Worm (Caenorhabditis elegans) whole organism, young adult: ENCODE results near the gene clc-27.

Experiments
- B0035.1 ChIP-seq: sonication (generic microtip); optimal IDR thresholded peaks from 2 replicates; lab custom pipeline; 2016; ENCODE audit warnings: missing genetic modification characterization, mild to moderate bottlenecking, missing compliant biosample characterization, missing genotype, missing genetic modification reagents
- ama-1 ChIP-seq, 3 experiments: fragments of 150-350 bp in 1 of 3; sonication (generic microtip) in 2 of 3; optimal IDR thresholded peaks; 2 replicates each; lab custom pipeline; 2014 to 2018; ENCODE audit warnings: missing biosample characterization in 2 of 3, missing genetic modification characterization in 2 of 3, missing genetic modification reagents in 2 of 3
- him-1 ChIP-seq: sonication (generic microtip); optimal IDR thresholded peaks from 2 replicates; lab custom pipeline; 2016; ENCODE audit warnings: missing genotype, missing genetic modification reagents, missing genetic modification characterization, missing compliant biosample characterization
- lin-35 ChIP-seq, 3 experiments: fragments of 150-350 bp in 2 of 3; sonication (generic microtip) in 1 of 3; optimal IDR thresholded peaks; 2 replicates each; lab custom pipeline; 2014 to 2018; ENCODE audit warnings: missing biosample characterization in 3 of 3, missing genetic modification characterization in 3 of 3, missing genetic modification reagents in 3 of 3
- snpc-3.4 ChIP-seq: sonication (generic microtip); optimal IDR thresholded peaks from 2 replicates; lab custom pipeline; 2017; ENCODE audit warnings: missing genetic modification characterization, mild to moderate bottlenecking, missing compliant biosample characterization, antibody characterized with exemption, moderate library complexity, missing genotype, missing genetic modification reagents
- snpc-4 ChIP-seq, 5 experiments: fragments of 150-350 bp in 1 of 5; sonication (generic microtip) in 4 of 5; optimal IDR thresholded peaks; 2 replicates each; lab custom pipeline; 2014 to 2018; ENCODE audit warnings: missing genetic modification characterization in 5 of 5, missing biosample characterization in 3 of 5, antibody characterized with exemption in 2 of 5, mild to moderate bottlenecking in 2 of 5, missing compliant biosample characterization in 2 of 5, missing genotype in 2 of 5, moderate library complexity in 2 of 5, missing genetic modification reagents in 1 of 5

ce11 chrIII:1001297-1001696, 6.9 kb upstream of the clc-27 start, which contains the start of gene R06B10.7:
- TF ChIP-seq ama-1 (optimal IDR thresholded peaks at IDR 0.05; lab: Kevin White, UChicago) (no peak), ama-1 (GFP tag; optimal IDR thresholded peaks at IDR 0.05; lab: Kevin White, UChicago) (no peak), lin-35 (GFP tag; optimal IDR thresholded peaks at IDR 0.05; lab: Kevin White, UChicago) (no peak), him-1 (tag; lab: Kevin White, UChicago) (no peak), B0035.1 (tag; lab: Kevin White, UChicago) (no peak), snpc-4 (GFP tag; optimal IDR thresholded peaks at IDR 0.05; lab: Kevin White, UChicago) (no peak), snpc-4 (tag; optimal IDR thresholded peaks at IDR 0.05; lab: Kevin White, UChicago) (no peak), snpc-3.4 (tag; lab: Kevin White, UChicago) (no peak)
